Fruit fly (Drosophila melanogaster): ENCODE data around the gene CG10680.

The CG10680 gene

DNA sequence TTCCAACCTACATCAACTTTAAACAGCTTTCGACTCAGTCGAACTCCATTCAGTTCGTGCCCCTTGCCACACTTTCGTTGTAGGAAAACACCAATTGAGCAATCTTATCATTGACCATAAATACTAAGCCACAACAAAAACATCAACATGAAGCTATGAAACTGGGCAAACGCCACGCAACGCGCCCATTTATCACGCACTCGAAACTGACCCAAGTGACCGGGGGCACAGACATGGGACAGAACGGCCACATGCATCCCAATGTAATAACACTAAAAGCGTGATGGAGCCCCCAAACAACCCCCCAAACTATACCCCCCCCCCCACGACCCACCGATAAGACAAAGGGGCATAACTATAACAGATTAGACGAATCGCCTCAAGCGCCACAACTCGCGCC lies 31.4 kb upstream of the CG10680 start (continued):
- TF ChIP-seq CG17361 (GFP tag; IDR thresholded peaks at IDR 0.05) (no peak), CG30403 (GFP tag; optimal IDR thresholded peaks at IDR 0.05) (no peak), MBD-R2 (GFP tag; IDR thresholded peaks at IDR 0.05) (no peak), Pdp1 (GFP tag; optimal IDR thresholded peaks at IDR 0.05) (peak in 1 of 2 experiments; percentile 64), CG10979 (tag; optimal IDR thresholded peaks at IDR 0.05) (no peak), sug (tag; optimal IDR thresholded peaks at IDR 0.05) (peak; percentile 59), Bdp1 (GFP tag; optimal IDR thresholded peaks at IDR 0.05) (no peak), HmgZ (tag; optimal IDR thresholded peaks at IDR 0.05) (peak; percentile 10), ssp (GFP tag; IDR thresholded peaks at IDR 0.05) (no peak), Poxn (GFP tag; IDR thresholded peaks at IDR 0.05) (no peak), Awh (GFP tag; IDR thresholded peaks at IDR 0.05) (no peak), Ravus (GFP tag; IDR thresholded peaks at IDR 0.05) (no peak), CG13894 (tag; optimal IDR thresholded peaks at IDR 0.05) (peak; percentile 11), CG4360 (GFP tag; IDR thresholded peaks at IDR 0.05) (0 out of 2 replicates have a peak, but pooled peaks have one; percentile 46), vfl (GFP tag; optimal IDR thresholded peaks at IDR 0.05) (no peak), luna (GFP tag; optimal IDR thresholded peaks at IDR 0.05) (no peak), CG16813 (GFP tag; IDR thresholded peaks at IDR 0.05; ENCODE audit: partially characterized antibody) (no peak), NK7.1 (GFP tag; optimal IDR thresholded peaks at IDR 0.05) (no peak), Hr78 (GFP tag; optimal IDR thresholded peaks at IDR 0.05) (peak in 1 of 2 experiments; percentile 99), chinmo (GFP tag; IDR thresholded peaks at IDR 0.05; ENCODE audit: partially characterized antibody) (0 out of 4 replicates have a peak, but pooled peaks have one; percentile 29), az2 (GFP tag; optimal IDR thresholded peaks at IDR 0.05) (no peak), BEAF-32 (GFP tag; optimal IDR thresholded peaks at IDR 0.05) (no peak), pan (optimal IDR thresholded peaks at IDR 0.05) (no peak), pan (GFP tag; optimal IDR thresholded peaks at IDR 0.05 in 1 of 2, IDR thresholded peaks at IDR 0.05 in 1 of 2) (no peak), CG11695 (GFP tag; IDR thresholded peaks at IDR 0.05) (0 out of 3 replicates have a peak, but pooled peaks have one; percentile 7), Ptx1 (GFP tag; IDR thresholded peaks at IDR 0.05) (no peak), CG10543 (GFP tag; optimal IDR thresholded peaks at IDR 0.05) (peak; percentile 47), slp2 (GFP tag; optimal IDR thresholded peaks at IDR 0.05) (no peak), maf-S (GFP tag; optimal IDR thresholded peaks at IDR 0.05) (no peak), CG12769 (tag; optimal IDR thresholded peaks at IDR 0.05) (no peak), Sin3A (optimal IDR thresholded peaks at IDR 0.05) (no peak), ATbp (GFP tag; optimal IDR thresholded peaks at IDR 0.05) (no peak), CG8388 (GFP tag; optimal IDR thresholded peaks at IDR 0.05) (no peak), crol (GFP tag; IDR thresholded peaks at IDR 0.05) (peak; percentile 78), slou (GFP tag; optimal IDR thresholded peaks at IDR 0.05) (no peak), E2f1 (GFP tag; IDR thresholded peaks at IDR 0.05) (no peak), cwo (GFP tag; optimal IDR thresholded peaks at IDR 0.05) (peak; percentile 1), org-1 (GFP tag; optimal IDR thresholded peaks at IDR 0.05) (no peak), grn (GFP tag; optimal IDR thresholded peaks at IDR 0.05) (peak; percentile 42), CG3281 (GFP tag; optimal IDR thresholded peaks at IDR 0.05) (no peak), Neu2 (GFP tag; optimal IDR thresholded peaks at IDR 0.05; ENCODE audit: borderline replicate concordance) (no peak), sna (GFP tag; IDR thresholded peaks at IDR 0.05; ENCODE audit: partially characterized antibody) (no peak), CG6254 (GFP tag; optimal IDR thresholded peaks at IDR 0.05) (no peak), eve (GFP tag; optimal IDR thresholded peaks at IDR 0.05) (no peak), CG6813 (GFP tag; optimal IDR thresholded peaks at IDR 0.05) (peak; percentile 10), CG3163 (GFP tag; optimal IDR thresholded peaks at IDR 0.05) (no peak), dmrt11E (tag; optimal IDR thresholded peaks at IDR 0.05) (no peak), mam (GFP tag; optimal IDR thresholded peaks at IDR 0.05) (no peak)

Measured in whole organism, embryonic.